Fruit fly (Drosophila melanogaster) whole organism, embryonic: Measurements from ENCODE around the gene CG18675.

Experiments used
- Blimp-1 ChIP-seq: fragments of 200-800 bp; sonication (Bioruptor generic); optimal IDR thresholded peaks from 3 replicates; lab custom pipeline; 2018; ENCODE audit warnings: missing biosample characterization, missing genetic modification characterization, mild to moderate bottlenecking, moderate library complexity, missing genetic modification reagents
- CG11456 ChIP-seq: fragments of 200-800 bp; sonication (Bioruptor generic); IDR thresholded peaks from 3 replicates; pipeline ENCODE4 v1.3.6; 2022; ENCODE audit warnings: missing biosample characterization, missing genetic modification characterization
- CG17361 ChIP-seq: fragments of 200-800 bp; sonication (Bioruptor generic); IDR thresholded peaks from 3 replicates; pipeline ENCODE4 v1.3.6; 2022; ENCODE audit warnings: missing biosample characterization, missing genetic modification characterization
- PHDP ChIP-seq: fragments of 200-800 bp; sonication (Bioruptor generic); optimal IDR thresholded peaks from 3 replicates; lab custom pipeline; 2018; ENCODE audit warnings: missing biosample characterization, mild to moderate bottlenecking, missing genetic modification characterization, moderate library complexity
- Sry-β ChIP-seq: fragments of 200-800 bp; sonication (Bioruptor generic); optimal IDR thresholded peaks from 2 replicates; lab custom pipeline; 2018; ENCODE audit warnings: missing biosample characterization, mild to moderate bottlenecking, missing genetic modification characterization, moderate library complexity
- crp ChIP-seq, 2 experiments: fragments of 200-800 bp; sonication (Bioruptor generic); optimal IDR thresholded peaks; 2 replicates in 1 of 2; 3 replicates in 1 of 2; lab custom pipeline; 2017; ENCODE audit warnings: missing biosample characterization in 2 of 2, missing genetic modification characterization in 2 of 2, mild to moderate bottlenecking in 1 of 2, moderate library complexity in 1 of 2
- dimm ChIP-seq: fragments of 200-800 bp; sonication (Bioruptor generic); IDR thresholded peaks from 2 replicates; pipeline ENCODE4 v1.3.6; 2022; ENCODE audit warnings: missing biosample characterization, missing genetic modification characterization
- disco-r ChIP-seq: fragments of 200-800 bp; sonication (Bioruptor generic); optimal IDR thresholded peaks from 2 replicates; lab custom pipeline; 2016; ENCODE audit warnings: missing biosample characterization, missing genetic modification characterization

dm6 chr3L:4231401-4232014 is 57.8 kb downstream of the CG18675 start:
- TF ChIP-seq dimm, result no peak
- no peak for TF ChIP-seq disco-r (GFP tag; lab: Kevin White, UChicago)
- no peak for TF ChIP-seq PHDP
- no peak for TF ChIP-seq Sry-β (GFP tag; lab: Kevin White, UChicago)
- no peak for TF ChIP-seq CG17361
- no peak for TF ChIP-seq crp (GFP tag; optimal IDR thresholded peaks at IDR 0.05; lab: Kevin White, UChicago)
- TF ChIP-seq CG11456, result no peak
- no peak for TF ChIP-seq Blimp-1
